Fruit fly (Drosophila melanogaster): ENCODE measurements around the gene PH4alphaSG1.

DNA sequence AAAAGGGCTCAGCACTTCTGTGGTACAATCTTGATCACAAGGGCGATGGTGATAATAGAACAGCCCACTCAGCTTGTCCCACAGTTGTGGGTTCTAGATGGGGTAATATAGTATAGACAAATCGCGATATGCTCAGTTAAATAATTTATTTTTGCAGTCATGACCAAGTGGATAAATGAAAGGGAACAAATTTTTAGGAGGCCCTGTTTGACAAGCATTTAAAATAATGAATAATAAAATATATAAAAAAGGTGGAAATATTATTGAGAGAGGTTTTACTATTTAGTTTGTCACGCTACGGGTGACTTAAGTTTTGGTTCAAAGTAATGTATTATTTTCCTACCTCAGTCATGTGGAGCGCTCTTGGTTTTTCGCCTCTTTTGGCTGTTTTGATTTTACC is 2.3 kb upstream of the PH4alphaSG1 start, which contains the start of gene CG34041:
- TF ChIP-seq Hr39 (GFP tag; optimal IDR thresholded peaks at IDR 0.05) (no peak), cyc (GFP tag; optimal IDR thresholded peaks at IDR 0.05) (no peak), Sox15 (GFP tag; optimal IDR thresholded peaks at IDR 0.05) (no peak), CG3919 (GFP tag; optimal IDR thresholded peaks at IDR 0.05) (no peak), CG32006 (GFP tag; optimal IDR thresholded peaks at IDR 0.05) (no peak), Ets96B (tag; optimal IDR thresholded peaks at IDR 0.05) (no peak), CG6163 (GFP tag; IDR thresholded peaks at IDR 0.05) (no peak), CG7368 (GFP tag; optimal IDR thresholded peaks at IDR 0.05) (no peak)
